Fruit fly (Drosophila melanogaster) whole organism, embryonic: ENCODE measurements around the gene CG33332.

Experiments
- BtbVII ChIP-seq: fragments of 200-800 bp; sonication (Bioruptor generic); optimal IDR thresholded peaks from 3 replicates; lab custom pipeline; 2017; ENCODE audit warnings: missing biosample characterization, mild to moderate bottlenecking, missing genetic modification characterization
- Bteb2 ChIP-seq: fragments of 200-800 bp; sonication (Bioruptor generic); optimal IDR thresholded peaks from 2 replicates; lab custom pipeline; 2016; ENCODE audit warnings: missing biosample characterization, missing genetic modification characterization
- CG10366 ChIP-seq: fragments of 200-800 bp; sonication (Bioruptor generic); IDR thresholded peaks from 2 replicates; pipeline ENCODE4 v1.3.6; 2022; ENCODE audit warnings: missing biosample characterization, missing genetic modification characterization
- CG10462 ChIP-seq: fragments of 200-800 bp; sonication (Bioruptor generic); optimal IDR thresholded peaks from 2 replicates; lab custom pipeline; 2016; ENCODE audit warnings: missing biosample characterization, missing genetic modification characterization
- CG12659 ChIP-seq: fragments of 200-800 bp; sonication (Bioruptor generic); optimal IDR thresholded peaks from 3 replicates; lab custom pipeline; 2017; ENCODE audit warnings: mild to moderate bottlenecking, missing biosample characterization, missing genetic modification reagents, missing genetic modification characterization
- CG17186 ChIP-seq: fragments of 200-800 bp; sonication (Bioruptor generic); optimal IDR thresholded peaks from 3 replicates; lab custom pipeline; 2017; ENCODE audit warnings: missing biosample characterization, missing genetic modification reagents, missing genetic modification characterization
- CG17385 ChIP-seq: fragments of 200-800 bp; sonication (Bioruptor generic); optimal IDR thresholded peaks from 3 replicates; lab custom pipeline; 2018; ENCODE audit warnings: missing biosample characterization, mild to moderate bottlenecking, missing genetic modification characterization
- CG18764 ChIP-seq: fragments of 200-800 bp; sonication (Bioruptor generic); optimal IDR thresholded peaks from 3 replicates; lab custom pipeline; 2016; ENCODE audit warnings: missing biosample characterization, missing genetic modification characterization
- CG32532 ChIP-seq: fragments of 200-800 bp; sonication (Bioruptor generic); IDR thresholded peaks from 2 replicates; pipeline ENCODE4 v1.3.6; 2022; ENCODE audit warnings: missing biosample characterization, missing genetic modification characterization
- CG4854 ChIP-seq: fragments of 200-800 bp; sonication (Bioruptor generic); optimal IDR thresholded peaks from 2 replicates; lab custom pipeline; 2016; ENCODE audit warnings: missing biosample characterization, missing genetic modification characterization, inconsistent platforms
- CG6254 ChIP-seq: fragments of 200-800 bp; sonication (Bioruptor generic); optimal IDR thresholded peaks from 3 replicates; lab custom pipeline; 2017; ENCODE audit warnings: mild to moderate bottlenecking, missing biosample characterization, missing genetic modification reagents, missing genetic modification characterization
- CG6689 ChIP-seq: fragments of 200-800 bp; sonication (Bioruptor generic); IDR thresholded peaks from 2 replicates; pipeline ENCODE4 v1.3.6; 2022; ENCODE audit warnings: missing biosample characterization, missing genetic modification characterization
- CG7928 ChIP-seq: fragments of 200-800 bp; sonication (Bioruptor generic); optimal IDR thresholded peaks from 2 replicates; lab custom pipeline; 2017; ENCODE audit warnings: missing biosample characterization, mild to moderate bottlenecking, missing genetic modification characterization
- CG8388 ChIP-seq: fragments of 200-800 bp; sonication (Bioruptor generic); optimal IDR thresholded peaks from 2 replicates; lab custom pipeline; 2019; ENCODE audit warnings: missing biosample characterization, mild to moderate bottlenecking, missing genetic modification characterization, moderate library complexity
- CG8924 ChIP-seq: fragments of 200-800 bp; optimal IDR thresholded peaks from 3 replicates; lab custom pipeline; 2019; ENCODE audit warnings: missing biosample characterization, mild to moderate bottlenecking, missing genetic modification characterization, moderate library complexity
- CG8944 ChIP-seq: fragments of 200-800 bp; sonication (Bioruptor generic); optimal IDR thresholded peaks from 3 replicates; lab custom pipeline; 2016; ENCODE audit warnings: missing biosample characterization, missing genetic modification characterization
- CG9609 ChIP-seq: fragments of 200-800 bp; sonication (Bioruptor generic); optimal IDR thresholded peaks from 3 replicates; lab custom pipeline; 2016; ENCODE audit warnings: missing biosample characterization, missing genetic modification characterization
- CrebB ChIP-seq: fragments of 200-800 bp; sonication (Bioruptor generic); optimal IDR thresholded peaks from 3 replicates; lab custom pipeline; 2018; ENCODE audit warnings: missing biosample characterization, mild to moderate bottlenecking, missing genetic modification characterization
- Drgx ChIP-seq: fragments of 200-800 bp; sonication (Bioruptor generic); IDR thresholded peaks from 2 replicates; pipeline ENCODE4 v1.3.6; 2022; ENCODE audit warnings: missing biosample characterization, missing genetic modification characterization
- E2f2 ChIP-seq: fragments of 200-800 bp; sonication (Bioruptor generic); IDR thresholded peaks from 2 replicates; pipeline ENCODE4 v1.3.6; 2022; ENCODE audit warnings: missing biosample characterization, missing genetic modification characterization
- Elba2 ChIP-seq: fragments of 200-800 bp; sonication (Bioruptor generic); optimal IDR thresholded peaks from 3 replicates; lab custom pipeline; 2016; ENCODE audit warnings: missing biosample characterization, missing genetic modification characterization
- GATAe ChIP-seq: fragments of 200-800 bp; sonication (Bioruptor generic); conservative IDR thresholded peaks from 2 replicates; pipeline ENCODE4 v1.3.6; 2022; ENCODE audit warnings: missing biosample characterization, missing genetic modification characterization
- Gug ChIP-seq: fragments of 200-800 bp; sonication (Bioruptor generic); IDR thresholded peaks from 4 replicates; pipeline ENCODE4 v1.3.6; 2022; ENCODE audit warnings: missing biosample characterization, missing genetic modification characterization
- HLHmδ ChIP-seq: fragments of 200-800 bp; sonication (Bioruptor generic); optimal IDR thresholded peaks from 2 replicates; lab custom pipeline; 2018; ENCODE audit warnings: missing biosample characterization, mild to moderate bottlenecking, missing genetic modification characterization, moderate library complexity
- Hmx ChIP-seq: fragments of 200-800 bp; sonication (Bioruptor generic); optimal IDR thresholded peaks from 2 replicates; lab custom pipeline; 2016; ENCODE audit warnings: missing biosample characterization, missing genetic modification characterization
- Jarid2 ChIP-seq: fragments of 200-800 bp; sonication (Bioruptor generic); optimal IDR thresholded peaks from 3 replicates; lab custom pipeline; 2017; ENCODE audit warnings: mild to moderate bottlenecking, missing biosample characterization, missing genetic modification reagents, missing genetic modification characterization
- Kr ChIP-seq: fragments of 200-800 bp; sonication (Bioruptor generic); optimal IDR thresholded peaks from 2 replicates; lab custom pipeline; 2017; ENCODE audit warnings: missing biosample characterization, mild to moderate bottlenecking, missing genetic modification characterization
- Lpt ChIP-seq: fragments of >200 bp; optimal IDR thresholded peaks from 2 replicates; lab custom pipeline; 2018; ENCODE audit warnings: missing biosample characterization, missing genetic modification characterization
- MTF-1 ChIP-seq: fragments of 200-800 bp; sonication (Bioruptor generic); optimal IDR thresholded peaks from 2 replicates; lab custom pipeline; 2018; ENCODE audit warnings: missing biosample characterization, mild to moderate bottlenecking, missing genetic modification characterization, borderline replicate concordance
- Oaz ChIP-seq: fragments of 200-800 bp; sonication (Bioruptor generic); IDR thresholded peaks from 2 replicates; pipeline ENCODE4 v1.3.6; 2022; ENCODE audit warnings: missing biosample characterization, missing genetic modification characterization
- Vsx1 ChIP-seq: fragments of 200-800 bp; sonication (Bioruptor generic); optimal IDR thresholded peaks from 2 replicates; lab custom pipeline; 2017; ENCODE audit warnings: missing biosample characterization, mild to moderate bottlenecking, missing genetic modification characterization, missing genetic modification reagents
- Xbp1 ChIP-seq: fragments of 200-800 bp; sonication (Bioruptor generic); optimal IDR thresholded peaks from 3 replicates; lab custom pipeline; 2016; ENCODE audit warnings: missing biosample characterization, mild to moderate bottlenecking, missing genetic modification characterization
- Xrp1 ChIP-seq: fragments of 200-800 bp; sonication (Bioruptor generic); IDR thresholded peaks from 2 replicates; pipeline ENCODE4 v1.3.6; 2022; ENCODE audit warnings: missing biosample characterization, missing genetic modification characterization
- ase ChIP-seq: fragments of 200-800 bp; sonication (Bioruptor generic); IDR thresholded peaks from 3 replicates; pipeline ENCODE4 v1.3.6; 2022; ENCODE audit warnings: missing biosample characterization, missing genetic modification characterization
- cas ChIP-seq: fragments of 200-800 bp; sonication (Bioruptor generic); IDR thresholded peaks from 2 replicates; pipeline ENCODE4 v1.3.6; 2022; ENCODE audit warnings: missing biosample characterization, missing genetic modification characterization
- corto ChIP-seq: fragments of 200-800 bp; sonication (Bioruptor generic); optimal IDR thresholded peaks from 2 replicates; lab custom pipeline; 2016; ENCODE audit warnings: missing biosample characterization, mild to moderate bottlenecking, missing genetic modification characterization, moderate library complexity
- gcm ChIP-seq: fragments of 200-800 bp; sonication (Bioruptor generic); optimal IDR thresholded peaks from 2 replicates; lab custom pipeline; 2019; ENCODE audit warnings: missing biosample characterization, mild to moderate bottlenecking, missing genetic modification characterization, moderate library complexity
- ham ChIP-seq: fragments of 200-800 bp; sonication (Bioruptor generic); IDR thresholded peaks from 2 replicates; pipeline ENCODE4 v1.3.6; 2022; ENCODE audit warnings: missing biosample characterization, missing genetic modification characterization
- knrl ChIP-seq: fragments of 200-800 bp; sonication (Bioruptor generic); IDR thresholded peaks from 3 replicates; pipeline ENCODE4 v1.3.6; 2022; ENCODE audit warnings: missing biosample characterization, missing genetic modification characterization; ENCODE audit not compliant: partially characterized antibody
- lilli ChIP-seq: fragments of 200-800 bp; sonication (Bioruptor generic); optimal IDR thresholded peaks from 3 replicates; lab custom pipeline; 2016; ENCODE audit warnings: missing biosample characterization, missing genetic modification characterization
- mld ChIP-seq: fragments of 200-800 bp; sonication (Bioruptor generic); IDR thresholded peaks from 3 replicates; pipeline ENCODE4 v1.3.6; 2022; ENCODE audit warnings: missing biosample characterization, missing genetic modification characterization; ENCODE audit not compliant: partially characterized antibody
- onecut ChIP-seq: fragments of 200-800 bp; sonication (Bioruptor generic); IDR thresholded peaks from 2 replicates; pipeline ENCODE4 v1.3.6; 2022; ENCODE audit warnings: missing biosample characterization, missing genetic modification characterization
- phol ChIP-seq: fragments of 200-800 bp; sonication (Bioruptor generic); optimal IDR thresholded peaks from 3 replicates; lab custom pipeline; 2018; ENCODE audit warnings: missing biosample characterization, mild to moderate bottlenecking, missing genetic modification characterization, moderate library complexity
- tap ChIP-seq: fragments of 200-800 bp; optimal IDR thresholded peaks from 3 replicates; lab custom pipeline; 2019; ENCODE audit warnings: missing biosample characterization, mild to moderate bottlenecking, missing genetic modification characterization, moderate library complexity
- tll ChIP-seq, 2 experiments: fragments of 200-800 bp in 1 of 2; fragments of >200 bp in 1 of 2; sonication (Bioruptor generic) in 1 of 2; optimal IDR thresholded peaks; 2 replicates each; lab custom pipeline; 2017 to 2019; ENCODE audit warnings: missing biosample characterization in 2 of 2, missing genetic modification characterization in 2 of 2, mild to moderate bottlenecking in 1 of 2, moderate library complexity in 1 of 2
- unpg ChIP-seq: fragments of 200-800 bp; sonication (Bioruptor generic); optimal IDR thresholded peaks from 3 replicates; lab custom pipeline; 2018; ENCODE audit warnings: missing biosample characterization, mild to moderate bottlenecking, missing genetic modification characterization, moderate library complexity

Gene CG33332

DNA sequence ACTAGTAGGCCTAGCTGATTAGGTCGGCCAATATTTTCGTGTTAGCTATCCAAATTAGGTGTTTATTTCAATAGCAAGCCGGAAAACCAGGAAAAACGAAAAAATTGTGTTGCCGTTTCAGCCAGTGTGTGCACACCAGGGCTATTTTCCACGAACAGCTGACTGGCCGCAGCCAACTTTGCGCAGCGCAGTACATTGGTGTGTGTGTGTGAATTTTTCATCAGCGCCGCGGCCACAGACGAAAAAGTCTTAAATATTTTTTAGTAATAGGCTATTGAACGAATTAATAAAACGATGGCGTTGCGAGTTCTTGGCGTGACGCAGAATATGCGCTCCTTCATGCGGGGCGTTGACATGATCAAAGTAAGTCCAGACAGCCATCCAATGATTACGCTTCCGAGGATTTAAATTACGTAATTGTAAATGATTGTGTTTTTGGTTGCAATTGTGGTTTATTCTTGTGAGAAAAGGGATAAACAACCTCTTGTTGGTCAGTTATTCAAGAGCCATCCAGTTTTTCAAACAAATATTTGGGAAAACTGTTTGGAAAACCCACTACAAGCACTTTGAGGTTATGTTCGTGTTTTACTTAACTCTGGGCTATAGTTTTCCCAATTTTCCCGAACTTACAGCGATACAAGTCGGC lies 3.9 kb downstream of the CG33332 start, which contains the start of the genes CycC and UQCR-C1 (continued):
- no peak; the same call in 1 of the 2 replicates for TF ChIP-seq onecut (GFP tag; lab: Robert Waterston, UW)
- peak; percentile 50 for TF ChIP-seq CG17385 (GFP tag; lab: Kevin White, UChicago)
- TF ChIP-seq tll (GFP tag; optimal IDR thresholded peaks at IDR 0.05; lab: Kevin White, UChicago): no peak
- TF ChIP-seq CG9609 (GFP tag; lab: Kevin White, UChicago): no peak
- TF ChIP-seq HLHmδ: peak; percentile 38
- no peak for TF ChIP-seq Bteb2 (GFP tag; lab: Kevin White, UChicago)
- TF ChIP-seq CG4854 (GFP tag; lab: Kevin White, UChicago): no peak
- no peak for TF ChIP-seq CG6254 (GFP tag; lab: Kevin White, UChicago)
- TF ChIP-seq E2f2 (GFP tag; lab: Robert Waterston, UW): peak; percentile 37
- no peak for TF ChIP-seq CrebB (tag; lab: Kevin White, UChicago)
- TF ChIP-seq tap (tag; lab: Kevin White, UChicago): no peak
- TF ChIP-seq Drgx: no peak
- peak; percentile 94 for TF ChIP-seq CG17186 (GFP tag; lab: Kevin White, UChicago)
- TF ChIP-seq Jarid2: no peak
- peak; percentile 13 for TF ChIP-seq MTF-1 (GFP tag; lab: Kevin White, UChicago)

DNA sequence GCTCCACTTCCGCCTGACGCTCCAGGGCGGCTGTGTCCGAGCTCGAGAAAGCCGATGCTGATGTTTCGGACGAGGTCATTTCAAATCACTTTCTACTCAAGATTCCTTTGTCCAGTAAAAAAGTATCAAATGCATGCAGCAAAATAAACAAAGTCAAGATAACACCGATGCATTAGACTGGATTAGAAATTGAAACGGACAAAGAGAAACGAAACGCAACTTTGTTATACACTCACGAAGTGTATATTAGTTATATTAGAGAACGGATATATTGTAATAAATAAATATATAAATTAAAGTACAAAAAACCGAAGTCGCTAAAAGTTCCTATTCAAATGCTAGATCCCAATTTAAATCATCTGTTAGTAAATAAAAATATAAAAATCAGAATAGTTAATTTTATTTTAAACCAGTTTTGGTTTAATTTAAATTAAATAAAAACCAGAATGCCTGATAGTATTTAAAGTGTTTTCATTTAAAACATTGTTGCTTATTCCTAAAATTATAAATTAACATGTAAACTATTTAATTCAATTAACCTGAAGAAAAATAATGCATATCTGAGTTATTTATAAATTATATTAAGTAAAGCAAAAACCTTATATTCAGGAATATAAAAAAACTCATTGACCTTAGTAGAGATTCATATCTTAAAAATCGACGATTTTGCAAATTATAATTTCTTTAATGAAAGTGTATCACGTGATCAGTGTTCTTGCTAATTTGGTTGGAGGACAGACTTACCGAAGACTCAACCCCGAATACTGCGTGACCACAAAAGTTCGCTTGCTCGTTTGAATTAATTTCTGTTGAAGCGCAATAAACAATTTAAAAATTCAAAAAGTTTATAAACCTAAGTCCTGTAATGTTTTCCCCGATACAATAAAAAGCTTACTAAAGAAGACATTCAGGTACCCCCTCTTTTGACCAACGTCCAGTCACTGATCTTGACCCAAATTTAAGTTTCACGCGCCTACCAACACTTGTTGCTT lies 7.8 kb downstream of the CG33332 start, which contains the start of gene Dph2:
Gene Dph2 (minus strand): TSS at position 164 of the 992 bp plus-strand sequence.
- TF ChIP-seq Hmx (GFP tag; lab: Kevin White, UChicago) (no peak), Elba2 (GFP tag; lab: Kevin White, UChicago) (no peak), ham (GFP tag; lab: Robert Waterston, UW) (no peak), lilli (peak; percentile 29), ase (peak; percentile 79; the same call in 2 of the 3 replicates), Vsx1 (GFP tag; lab: Kevin White, UChicago) (no peak), CG8924 (peak; percentile 91), knrl (no peak; the same call in 2 of the 3 replicates), Lpt (GFP tag; lab: Kevin White, UChicago) (no peak), unpg (GFP tag; lab: Kevin White, UChicago) (peak; percentile 82), corto (GFP tag; lab: Kevin White, UChicago) (no peak), phol (tag; lab: Kevin White, UChicago) (peak; percentile 83), BtbVII (GFP tag; lab: Kevin White, UChicago) (no peak), gcm (peak; percentile 83), Xbp1 (peak; percentile 69), GATAe (0 out of 2 replicates have a peak, but pooled peaks have one; percentile 19), Gug (GFP tag; lab: Robert Waterston, UW) (peak; percentile 33; the same call in 2 of the 4 replicates), CG12659 (GFP tag; lab: Kevin White, UChicago) (peak; percentile 79), CG10366 (peak; percentile 84), CG10462 (GFP tag; lab: Kevin White, UChicago) (no peak), CG8944 (GFP tag; lab: Kevin White, UChicago) (peak; percentile 8), mld (GFP tag; lab: Robert Waterston, UW) (no peak), cas (peak; percentile 61), CG7928 (GFP tag; lab: Kevin White, UChicago) (no peak), CG6689 (GFP tag; lab: Robert Waterston, UW) (peak; percentile 75), Xrp1 (GFP tag; lab: Robert Waterston, UW) (peak; percentile 83), CG32532 (GFP tag; lab: Robert Waterston, UW) (peak; percentile 92), Kr (GFP tag; lab: Kevin White, UChicago) (no peak), Oaz (GFP tag; lab: Robert Waterston, UW) (peak; percentile 66), CG8388 (GFP tag; lab: Kevin White, UChicago) (peak; percentile 78), CG18764 (GFP tag; lab: Kevin White, UChicago) (peak; percentile 32)
